Worm (Caenorhabditis elegans): Measurements from ENCODE around the gene cpt-5.

cpt-5 gene

DNA sequence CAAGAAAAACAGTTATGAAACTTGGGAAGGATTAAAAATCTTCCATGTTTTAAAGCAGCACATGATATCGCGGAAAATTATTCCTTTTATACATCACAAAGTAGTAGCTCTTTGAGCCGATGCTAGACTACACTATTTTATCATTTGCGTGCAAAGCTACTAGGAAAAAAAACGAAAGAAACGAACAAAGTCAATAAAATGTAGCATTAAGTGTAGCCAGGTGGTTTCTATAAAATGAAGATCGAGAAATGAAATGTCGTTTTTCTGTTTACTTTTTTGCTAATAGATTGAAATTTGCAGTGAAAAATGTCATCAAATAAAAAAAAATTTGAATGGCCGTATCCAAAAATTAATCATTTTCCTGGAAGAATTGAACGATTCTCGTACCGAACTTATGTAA lies at the start of gene cpt-5:
cpt-5 (plus strand) TSS at position 301 of the 400 bp plus-strand sequence.
- TF ChIP-seq ceh-13 (GFP tag; optimal IDR thresholded peaks at IDR 0.05) (no peak), sea-1 (GFP tag; conservative IDR thresholded peaks at IDR 0.05) (no peak), B0310.2 (tag; optimal IDR thresholded peaks at IDR 0.05) (no peak), hmbx-1 (tag; optimal IDR thresholded peaks at IDR 0.05) (no peak), ceh-36 (tag; optimal IDR thresholded peaks at IDR 0.05) (no peak), pes-1 (GFP tag; IDR thresholded peaks at IDR 0.05) (no peak), tbx-37 (GFP tag; conservative IDR thresholded peaks at IDR 0.05) (no peak), ets-7 (tag; optimal IDR thresholded peaks at IDR 0.05) (no peak), aly-1 (tag; optimal IDR thresholded peaks at IDR 0.05) (no peak), flt-1 (GFP tag; IDR thresholded peaks at IDR 0.05) (no peak), hnd-1 (tag; optimal IDR thresholded peaks at IDR 0.05) (no peak), hmg-4 (GFP tag; optimal IDR thresholded peaks at IDR 0.05) (no peak), scrt-1 (GFP tag; IDR thresholded peaks at IDR 0.05) (no peak), tra-4 (tag; optimal IDR thresholded peaks at IDR 0.05) (no peak)

DNA sequence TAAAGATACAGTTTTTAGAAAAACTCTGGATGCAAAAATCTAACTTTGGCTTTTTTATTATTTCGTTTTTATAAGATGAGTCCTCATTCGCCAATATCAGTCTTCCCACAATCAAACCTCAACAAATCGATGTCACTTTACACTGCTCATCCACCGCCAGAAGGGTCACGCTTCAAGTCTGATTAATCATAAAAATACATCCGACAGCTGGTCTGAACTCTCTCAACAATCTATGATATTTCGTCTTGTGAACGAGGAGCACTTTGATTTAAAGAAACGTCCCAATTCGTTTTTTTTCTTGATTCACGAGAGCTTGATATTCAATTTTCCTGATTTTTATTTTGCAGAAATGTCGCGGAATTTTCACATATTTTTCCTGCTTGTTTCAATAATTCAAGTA lies 45.1 kb upstream of the cpt-5 start, which contains the start of gene nrf-5:
nrf-5 (plus strand) TSS at position 348 of the 400 bp plus-strand sequence.
- TF ChIP-seq flt-1 (GFP tag; IDR thresholded peaks at IDR 0.05) (no peak), hmg-4 (GFP tag; optimal IDR thresholded peaks at IDR 0.05) (no peak), ceh-13 (GFP tag; optimal IDR thresholded peaks at IDR 0.05) (no peak), aly-1 (tag; optimal IDR thresholded peaks at IDR 0.05) (no peak), pes-1 (GFP tag; IDR thresholded peaks at IDR 0.05) (no peak), ceh-36 (tag; optimal IDR thresholded peaks at IDR 0.05) (no peak)

DNA sequence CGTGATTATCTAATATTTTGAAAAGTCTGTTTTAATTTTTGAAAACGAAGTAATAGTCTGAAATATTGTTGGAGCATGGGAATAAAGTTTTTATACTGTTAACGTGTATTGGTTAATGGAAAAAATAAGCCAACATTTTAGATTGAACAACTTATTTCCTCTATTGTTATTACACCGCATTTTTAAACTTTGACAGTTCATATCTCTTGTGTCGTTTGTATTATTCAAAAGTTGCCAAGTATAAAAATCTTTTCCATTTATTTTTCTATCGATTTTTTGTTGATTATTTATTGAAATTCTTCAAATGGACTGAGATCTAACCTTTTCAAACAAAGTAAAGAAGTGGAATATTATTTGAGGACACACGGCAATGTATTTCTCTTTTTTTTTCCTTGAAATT lies 42.2 kb upstream of the cpt-5 start, which contains the start of gene str-165:
str-165 (plus strand) TSS at position 301 of the 400 bp plus-strand sequence.
- TF ChIP-seq ceh-13 (GFP tag; optimal IDR thresholded peaks at IDR 0.05) (no peak), flt-1 (GFP tag; IDR thresholded peaks at IDR 0.05) (no peak), hmbx-1 (tag; optimal IDR thresholded peaks at IDR 0.05) (no peak), sea-1 (GFP tag; conservative IDR thresholded peaks at IDR 0.05) (no peak), pes-1 (GFP tag; IDR thresholded peaks at IDR 0.05) (no peak), ets-7 (tag; optimal IDR thresholded peaks at IDR 0.05) (no peak), B0310.2 (tag; optimal IDR thresholded peaks at IDR 0.05) (no peak), ama-1 (optimal IDR thresholded peaks at IDR 0.05) (no peak), hnd-1 (tag; optimal IDR thresholded peaks at IDR 0.05) (no peak), tra-4 (tag; optimal IDR thresholded peaks at IDR 0.05) (no peak), ceh-36 (tag; optimal IDR thresholded peaks at IDR 0.05) (no peak), tbx-37 (GFP tag; conservative IDR thresholded peaks at IDR 0.05) (no peak), aly-1 (tag; optimal IDR thresholded peaks at IDR 0.05) (no peak)

ce11 chrV:13833951-13834350 lies 39.0 kb upstream of the cpt-5 start, which contains the start of gene srx-129:
Gene srx-129 (plus strand): TSS chrV:13834251.
- TF ChIP-seq ceh-36 (tag; optimal IDR thresholded peaks at IDR 0.05) (no peak), pes-1 (GFP tag; IDR thresholded peaks at IDR 0.05) (no peak)

DNA sequence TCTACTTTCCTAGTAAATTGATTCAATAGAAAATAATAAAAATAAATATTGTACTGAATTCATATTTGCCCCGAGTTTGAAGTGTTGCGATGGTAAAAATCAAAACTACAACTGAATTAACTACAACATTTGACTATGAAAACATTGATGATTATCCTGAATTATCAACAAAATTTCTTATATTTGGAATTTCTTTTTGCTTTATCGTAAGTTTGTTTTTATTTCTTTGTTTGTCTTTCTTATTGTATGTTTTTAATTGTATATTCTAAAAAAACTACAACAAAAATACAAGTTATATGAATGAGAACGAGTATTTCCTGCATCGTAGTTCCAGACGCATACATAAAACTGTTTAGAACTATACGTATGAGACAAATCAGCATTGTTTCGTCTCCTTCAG lies 35.8 kb upstream of the cpt-5 start, which contains the start of gene srx-128:
srx-128 (plus strand) TSS at position 301 of the 400 bp plus-strand sequence.
- TF ChIP-seq scrt-1 (GFP tag; IDR thresholded peaks at IDR 0.05) (no peak), pes-1 (GFP tag; IDR thresholded peaks at IDR 0.05) (no peak), hmbx-1 (tag; optimal IDR thresholded peaks at IDR 0.05) (no peak), ceh-13 (GFP tag; optimal IDR thresholded peaks at IDR 0.05) (no peak), B0310.2 (tag; optimal IDR thresholded peaks at IDR 0.05) (no peak), ets-7 (tag; optimal IDR thresholded peaks at IDR 0.05) (no peak), flt-1 (GFP tag; IDR thresholded peaks at IDR 0.05) (no peak), hmg-4 (GFP tag; optimal IDR thresholded peaks at IDR 0.05) (no peak), ama-1 (optimal IDR thresholded peaks at IDR 0.05) (no peak), tbx-11 (GFP tag; IDR thresholded peaks at IDR 0.05) (no peak), ceh-36 (tag; optimal IDR thresholded peaks at IDR 0.05) (no peak)

- no peak for TF ChIP-seq ama-1 (optimal IDR thresholded peaks at IDR 0.05)
- TF ChIP-seq tbx-11 (GFP tag; IDR thresholded peaks at IDR 0.05), result no peak
- no peak for TF ChIP-seq hnd-1 (tag; optimal IDR thresholded peaks at IDR 0.05)
- no peak for TF ChIP-seq hmbx-1 (tag; optimal IDR thresholded peaks at IDR 0.05)
- TF ChIP-seq sea-1 (GFP tag; conservative IDR thresholded peaks at IDR 0.05), result no peak
- TF ChIP-seq ceh-36 (tag; optimal IDR thresholded peaks at IDR 0.05), result no peak
- no peak for TF ChIP-seq scrt-1 (GFP tag; IDR thresholded peaks at IDR 0.05)
- TF ChIP-seq F13C5.2 (tag; optimal IDR thresholded peaks at IDR 0.05), result no peak
- no peak for TF ChIP-seq ets-7 (tag; optimal IDR thresholded peaks at IDR 0.05)
- no peak for TF ChIP-seq tbx-37 (GFP tag; conservative IDR thresholded peaks at IDR 0.05)
- TF ChIP-seq hmg-4 (GFP tag; optimal IDR thresholded peaks at IDR 0.05), result no peak
- TF ChIP-seq ceh-13 (GFP tag; optimal IDR thresholded peaks at IDR 0.05), result no peak
Observed at ce11 chrV:13839433-13839832, 33.6 kb upstream of the cpt-5 start, which contains the start of gene F55B12.10. Gene F55B12.10 (plus strand): TSS chrV:13839733.

- no peak for TF ChIP-seq ceh-36 (tag; optimal IDR thresholded peaks at IDR 0.05)
- no peak for TF ChIP-seq scrt-1 (GFP tag; IDR thresholded peaks at IDR 0.05)
- TF ChIP-seq hnd-1 (tag; optimal IDR thresholded peaks at IDR 0.05), result no peak
- TF ChIP-seq ets-7 (tag; optimal IDR thresholded peaks at IDR 0.05), result no peak
- TF ChIP-seq pes-1 (GFP tag; IDR thresholded peaks at IDR 0.05), result no peak
- no peak for TF ChIP-seq tra-4 (tag; optimal IDR thresholded peaks at IDR 0.05)
- TF ChIP-seq aly-1 (tag; optimal IDR thresholded peaks at IDR 0.05), result no peak
- TF ChIP-seq tbx-37 (GFP tag; conservative IDR thresholded peaks at IDR 0.05), result no peak
- TF ChIP-seq B0310.2 (tag; optimal IDR thresholded peaks at IDR 0.05), result no peak
- no peak for TF ChIP-seq flt-1 (GFP tag; IDR thresholded peaks at IDR 0.05)
- TF ChIP-seq tbx-11 (GFP tag; IDR thresholded peaks at IDR 0.05), result no peak
- TF ChIP-seq hmbx-1 (tag; optimal IDR thresholded peaks at IDR 0.05), result no peak
Observed at ce11 chrV:13840909-13841308, 32.1 kb upstream of the cpt-5 start, which contains the start of gene srx-17. Gene srx-17 (plus strand): TSS chrV:13841209.

DNA sequence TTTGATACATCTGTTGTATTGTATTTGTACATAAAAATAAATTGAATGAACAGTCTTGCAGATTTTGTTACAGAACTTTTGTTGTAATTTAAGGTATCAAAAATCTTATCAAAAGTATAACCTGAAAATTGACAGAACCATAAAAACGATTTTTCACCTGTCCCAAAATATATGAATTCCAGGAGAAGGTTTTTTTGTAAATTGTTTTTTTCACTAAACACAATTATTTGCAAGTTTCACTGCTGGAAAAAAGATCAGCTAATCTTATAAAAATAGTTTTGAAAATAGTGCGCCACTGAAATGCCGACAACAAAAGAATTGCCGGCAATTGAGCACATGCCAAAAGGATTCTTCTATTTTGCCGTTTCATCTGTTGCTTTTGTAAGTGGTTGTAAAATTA lies 29.8 kb upstream of the cpt-5 start, which contains the start of gene srx-130:
srx-130 (plus strand) TSS at position 301 of the 400 bp plus-strand sequence.
- TF ChIP-seq aly-1 (tag; optimal IDR thresholded peaks at IDR 0.05) (no peak), tra-4 (tag; optimal IDR thresholded peaks at IDR 0.05) (no peak), B0310.2 (tag; optimal IDR thresholded peaks at IDR 0.05) (no peak), ama-1 (optimal IDR thresholded peaks at IDR 0.05) (no peak), ets-7 (tag; optimal IDR thresholded peaks at IDR 0.05) (no peak), tbx-37 (GFP tag; conservative IDR thresholded peaks at IDR 0.05) (no peak), tbx-11 (GFP tag; IDR thresholded peaks at IDR 0.05) (no peak), flt-1 (GFP tag; IDR thresholded peaks at IDR 0.05) (no peak), hmbx-1 (tag; optimal IDR thresholded peaks at IDR 0.05) (no peak), sea-1 (GFP tag; conservative IDR thresholded peaks at IDR 0.05) (no peak), ceh-36 (tag; optimal IDR thresholded peaks at IDR 0.05) (no peak), scrt-1 (GFP tag; IDR thresholded peaks at IDR 0.05) (no peak), hnd-1 (tag; optimal IDR thresholded peaks at IDR 0.05) (no peak), hmg-4 (GFP tag; optimal IDR thresholded peaks at IDR 0.05) (no peak), pes-1 (GFP tag; IDR thresholded peaks at IDR 0.05) (no peak), ceh-13 (GFP tag; optimal IDR thresholded peaks at IDR 0.05) (no peak), F13C5.2 (tag; optimal IDR thresholded peaks at IDR 0.05) (no peak)
